Fruit fly (Drosophila melanogaster) whole organism, embryonic: ENCODE measurements around the gene CG4452.

Experiments used
- Antp ChIP-seq: fragments of 200-800 bp; sonication (Bioruptor generic); optimal IDR thresholded peaks from 3 replicates; lab custom pipeline; 2016; ENCODE audit warnings: missing biosample characterization, missing genetic modification characterization
- CG1024 ChIP-seq: fragments of 200-800 bp; sonication (Bioruptor generic); IDR thresholded peaks from 2 replicates; pipeline ENCODE4 v1.3.6; 2022; ENCODE audit warnings: missing biosample characterization, missing genetic modification characterization
- CG10543 ChIP-seq: fragments of 200-800 bp; sonication (Bioruptor generic); optimal IDR thresholded peaks from 3 replicates; lab custom pipeline; 2017; ENCODE audit warnings: missing biosample characterization, mild to moderate bottlenecking, missing genetic modification characterization, moderate library complexity
- CG10654 ChIP-seq: fragments of 200-800 bp; sonication (Bioruptor generic); optimal IDR thresholded peaks from 2 replicates; lab custom pipeline; 2016; ENCODE audit warnings: missing biosample characterization, missing genetic modification characterization
- CG10959 ChIP-seq: fragments of 200-800 bp; sonication (Bioruptor generic); IDR thresholded peaks from 2 replicates; pipeline ENCODE4 v1.3.6; 2022; ENCODE audit warnings: missing biosample characterization, missing genetic modification characterization
- CG1529 ChIP-seq: fragments of 200-800 bp; sonication (Bioruptor generic); optimal IDR thresholded peaks from 3 replicates; lab custom pipeline; 2018; ENCODE audit warnings: missing biosample characterization, missing genetic modification characterization
- CG17186 ChIP-seq: fragments of 200-800 bp; sonication (Bioruptor generic); optimal IDR thresholded peaks from 3 replicates; lab custom pipeline; 2017; ENCODE audit warnings: missing biosample characterization, missing genetic modification reagents, missing genetic modification characterization
- CG18262 ChIP-seq: fragments of 200-800 bp; optimal IDR thresholded peaks from 3 replicates; lab custom pipeline; 2019; ENCODE audit warnings: missing biosample characterization, mild to moderate bottlenecking, missing genetic modification characterization, moderate library complexity
- CG31441 ChIP-seq: fragments of 200-800 bp; sonication (Bioruptor generic); IDR thresholded peaks from 2 replicates; pipeline ENCODE4 v1.3.6; 2022; ENCODE audit warnings: missing biosample characterization, missing genetic modification characterization
- CG32772 ChIP-seq: fragments of 200-800 bp; sonication (Bioruptor generic); IDR thresholded peaks from 2 replicates; pipeline ENCODE4 v1.3.6; 2022; ENCODE audit warnings: missing biosample characterization, missing genetic modification characterization
- CG33557 ChIP-seq: fragments of 200-800 bp; sonication (Bioruptor generic); optimal IDR thresholded peaks from 2 replicates; lab custom pipeline; 2019; ENCODE audit warnings: missing biosample characterization, mild to moderate bottlenecking, missing genetic modification characterization, moderate library complexity
- CG3847 ChIP-seq: fragments of 200-800 bp; sonication (Bioruptor generic); IDR thresholded peaks from 2 replicates; pipeline ENCODE4 v1.3.6; 2022; ENCODE audit warnings: missing biosample characterization, missing genetic modification characterization
- CG4424 ChIP-seq: fragments of 200-800 bp; sonication (Bioruptor generic); optimal IDR thresholded peaks from 3 replicates; lab custom pipeline; 2016; ENCODE audit warnings: missing biosample characterization, missing genetic modification characterization
- CG4854 ChIP-seq: fragments of 200-800 bp; sonication (Bioruptor generic); optimal IDR thresholded peaks from 2 replicates; lab custom pipeline; 2016; ENCODE audit warnings: missing biosample characterization, missing genetic modification characterization, inconsistent platforms
- CG6683 ChIP-seq: fragments of 200-800 bp; sonication (Bioruptor generic); optimal IDR thresholded peaks from 2 replicates; lab custom pipeline; 2017; ENCODE audit warnings: missing biosample characterization, mild to moderate bottlenecking, missing genetic modification characterization, missing genetic modification reagents
- CG7987 ChIP-seq: fragments of 200-800 bp; sonication (Bioruptor generic); optimal IDR thresholded peaks from 2 replicates; lab custom pipeline; 2018; ENCODE audit warnings: missing biosample characterization, mild to moderate bottlenecking, missing genetic modification characterization, moderate library complexity
- CG9215 ChIP-seq: fragments of 200-800 bp; sonication (Bioruptor generic); IDR thresholded peaks from 2 replicates; pipeline ENCODE4 v1.3.6; 2022; ENCODE audit warnings: missing biosample characterization, missing genetic modification characterization
- CG9609 ChIP-seq: fragments of 200-800 bp; sonication (Bioruptor generic); optimal IDR thresholded peaks from 3 replicates; lab custom pipeline; 2016; ENCODE audit warnings: missing biosample characterization, missing genetic modification characterization
- CG9797 ChIP-seq: fragments of 200-800 bp; sonication (Bioruptor generic); optimal IDR thresholded peaks from 3 replicates; lab custom pipeline; 2018; ENCODE audit warnings: missing biosample characterization, mild to moderate bottlenecking, missing genetic modification characterization
- D19A ChIP-seq: fragments of 200-800 bp; optimal IDR thresholded peaks from 3 replicates; lab custom pipeline; 2019; ENCODE audit warnings: missing biosample characterization, mild to moderate bottlenecking, missing genetic modification characterization, moderate library complexity
- Dip2 ChIP-seq: fragments of 200-800 bp; sonication (Bioruptor generic); IDR thresholded peaks from 2 replicates; pipeline ENCODE4 v1.3.6; 2022; ENCODE audit warnings: missing biosample characterization, missing genetic modification characterization
- Eip74EF ChIP-seq, 2 experiments: fragments of 200-800 bp in 1 of 2; fragments of >200 bp in 1 of 2; sonication (Bioruptor generic) in 1 of 2; optimal IDR thresholded peaks; 2 replicates each; lab custom pipeline; 2017 to 2019; ENCODE audit warnings: missing biosample characterization in 2 of 2, missing genetic modification characterization in 2 of 2, mild to moderate bottlenecking in 1 of 2, moderate library complexity in 1 of 2
- Hr78 ChIP-seq, 2 experiments: fragments of 200-800 bp in 1 of 2; fragments of >200 bp in 1 of 2; sonication (Bioruptor generic) in 1 of 2; optimal IDR thresholded peaks; 2 replicates each; lab custom pipeline; 2017 to 2019; ENCODE audit warnings: missing biosample characterization in 2 of 2, missing genetic modification characterization in 2 of 2, mild to moderate bottlenecking in 1 of 2, moderate library complexity in 1 of 2
- Hsf ChIP-seq: fragments of 200-800 bp; sonication (Bioruptor generic); optimal IDR thresholded peaks from 3 replicates; lab custom pipeline; 2016; ENCODE audit warnings: missing biosample characterization, missing genetic modification characterization
- MTF-1 ChIP-seq: fragments of 200-800 bp; sonication (Bioruptor generic); optimal IDR thresholded peaks from 2 replicates; lab custom pipeline; 2018; ENCODE audit warnings: missing biosample characterization, mild to moderate bottlenecking, missing genetic modification characterization, borderline replicate concordance
- Mad ChIP-seq: fragments of 200-800 bp; sonication (Bioruptor generic); optimal IDR thresholded peaks from 2 replicates; lab custom pipeline; 2016; ENCODE audit warnings: missing biosample characterization, missing genetic modification characterization
- Max ChIP-seq: fragments of 200-800 bp; sonication (Bioruptor generic); optimal IDR thresholded peaks from 2 replicates; lab custom pipeline; 2016; ENCODE audit warnings: missing biosample characterization, mild to moderate bottlenecking, missing genetic modification characterization
- NFAT ChIP-seq: fragments of 200-800 bp; sonication (Bioruptor generic); IDR thresholded peaks from 2 replicates; pipeline ENCODE4 v1.3.6; 2022; ENCODE audit warnings: missing biosample characterization, missing genetic modification characterization
- Stat92E ChIP-seq, 3 experiments: fragments of >200 bp in 2 of 3; fragments of 200-800 bp in 1 of 3; sonication (Bioruptor generic) in 1 of 3; optimal IDR thresholded peaks; 2 replicates each; lab custom pipeline; 2017 to 2019; ENCODE audit warnings: missing biosample characterization in 3 of 3, missing genetic modification characterization in 3 of 3, mild to moderate bottlenecking in 1 of 3, moderate library complexity in 1 of 3
- Tbp ChIP-seq: fragments of >200 bp; optimal IDR thresholded peaks from 2 replicates; lab custom pipeline; 2018; ENCODE audit warnings: missing biosample characterization, missing genetic modification characterization
- Trl ChIP-seq, 3 experiments: fragments of >200 bp in 2 of 3; fragments of 200-800 bp in 1 of 3; sonication (Bioruptor generic) in 1 of 3; optimal IDR thresholded peaks; 2 replicates in 1 of 3; 3 replicates in 2 of 3; lab custom pipeline; 2016 to 2017; ENCODE audit warnings: missing biosample characterization in 1 of 3, missing genetic modification characterization in 1 of 3
- eve ChIP-seq, 2 experiments: fragments of >200 bp; optimal IDR thresholded peaks; 2 replicates each; lab custom pipeline; 2017; ENCODE audit warnings: missing biosample characterization in 2 of 2, missing genetic modification characterization in 2 of 2
- grn ChIP-seq: fragments of 200-800 bp; sonication (Bioruptor generic); optimal IDR thresholded peaks from 3 replicates; lab custom pipeline; 2017; ENCODE audit warnings: missing biosample characterization, missing genetic modification characterization
- gsb ChIP-seq: fragments of 200-800 bp; sonication (Bioruptor generic); IDR thresholded peaks from 2 replicates; pipeline ENCODE4 v1.3.6; 2022; ENCODE audit warnings: missing biosample characterization, missing genetic modification characterization
- jigr1 ChIP-seq: fragments of 200-800 bp; sonication (Bioruptor generic); IDR thresholded peaks from 3 replicates; pipeline ENCODE4 v1.3.6; 2022; ENCODE audit warnings: missing biosample characterization, missing genetic modification characterization
- jing ChIP-seq: fragments of 200-800 bp; sonication (Bioruptor generic); optimal IDR thresholded peaks from 2 replicates; lab custom pipeline; 2018; ENCODE audit warnings: missing biosample characterization, mild to moderate bottlenecking, missing genetic modification characterization
- lab ChIP-seq: fragments of 200-800 bp; sonication (Bioruptor generic); optimal IDR thresholded peaks from 3 replicates; lab custom pipeline; 2017; ENCODE audit warnings: missing biosample characterization, missing genetic modification characterization, mild to moderate bottlenecking, moderate library complexity, missing genetic modification reagents
- nmo ChIP-seq: fragments of 200-800 bp; sonication (Bioruptor generic); optimal IDR thresholded peaks from 2 replicates; lab custom pipeline; 2018; ENCODE audit warnings: missing biosample characterization, mild to moderate bottlenecking, missing genetic modification characterization, moderate library complexity
- pan ChIP-seq, 4 experiments: fragments of >200 bp in 3 of 4; fragments of 200-800 bp in 1 of 4; sonication (Bioruptor generic) in 1 of 4; optimal IDR thresholded peaks in 3 of 4; IDR thresholded peaks in 1 of 4; 2 replicates each; pipeline versions ENCODE4 v1.3.6 to Lab custom; 2017 to 2022; ENCODE audit warnings: missing biosample characterization in 2 of 4, missing genetic modification characterization in 2 of 4, mixed read lengths in 1 of 4
- pho ChIP-seq: fragments of 200-800 bp; sonication (Bioruptor generic); optimal IDR thresholded peaks from 2 replicates; lab custom pipeline; 2016; ENCODE audit warnings: missing biosample characterization, missing genetic modification characterization
- prd ChIP-seq, 3 experiments: fragments of >200 bp in 2 of 3; fragments of 200-800 bp in 1 of 3; sonication (Bioruptor generic) in 1 of 3; optimal IDR thresholded peaks in 2 of 3; IDR thresholded peaks in 1 of 3; 2 replicates in 2 of 3; 3 replicates in 1 of 3; pipeline versions ENCODE4 v1.3.6 to Lab custom; 2017 to 2022; ENCODE audit warnings: missing biosample characterization in 1 of 3, missing genetic modification characterization in 1 of 3
- scrt ChIP-seq: fragments of 200-800 bp; sonication (Bioruptor generic); optimal IDR thresholded peaks from 2 replicates; lab custom pipeline; 2018; ENCODE audit warnings: missing biosample characterization, mild to moderate bottlenecking, missing genetic modification characterization, moderate library complexity
- sima ChIP-seq: fragments of 200-800 bp; sonication (Bioruptor generic); optimal IDR thresholded peaks from 2 replicates; lab custom pipeline; 2016; ENCODE audit warnings: missing biosample characterization, missing genetic modification characterization
- sisA ChIP-seq: fragments of 200-800 bp; sonication (Bioruptor generic); IDR thresholded peaks from 2 replicates; pipeline ENCODE4 v1.3.6; 2022; ENCODE audit warnings: missing biosample characterization, missing genetic modification characterization
- slp2 ChIP-seq: fragments of 200-800 bp; sonication (Bioruptor generic); optimal IDR thresholded peaks from 2 replicates; lab custom pipeline; 2016; ENCODE audit warnings: missing biosample characterization, missing genetic modification characterization
- sob ChIP-seq: fragments of 200-800 bp; sonication (Bioruptor generic); IDR thresholded peaks from 2 replicates; pipeline ENCODE4 v1.3.6; 2022; ENCODE audit warnings: missing biosample characterization, missing genetic modification characterization
- sug ChIP-seq: fragments of 200-800 bp; optimal IDR thresholded peaks from 2 replicates; lab custom pipeline; 2019; ENCODE audit warnings: missing biosample characterization, mild to moderate bottlenecking, missing genetic modification characterization, moderate library complexity

CG4452 gene

DNA sequence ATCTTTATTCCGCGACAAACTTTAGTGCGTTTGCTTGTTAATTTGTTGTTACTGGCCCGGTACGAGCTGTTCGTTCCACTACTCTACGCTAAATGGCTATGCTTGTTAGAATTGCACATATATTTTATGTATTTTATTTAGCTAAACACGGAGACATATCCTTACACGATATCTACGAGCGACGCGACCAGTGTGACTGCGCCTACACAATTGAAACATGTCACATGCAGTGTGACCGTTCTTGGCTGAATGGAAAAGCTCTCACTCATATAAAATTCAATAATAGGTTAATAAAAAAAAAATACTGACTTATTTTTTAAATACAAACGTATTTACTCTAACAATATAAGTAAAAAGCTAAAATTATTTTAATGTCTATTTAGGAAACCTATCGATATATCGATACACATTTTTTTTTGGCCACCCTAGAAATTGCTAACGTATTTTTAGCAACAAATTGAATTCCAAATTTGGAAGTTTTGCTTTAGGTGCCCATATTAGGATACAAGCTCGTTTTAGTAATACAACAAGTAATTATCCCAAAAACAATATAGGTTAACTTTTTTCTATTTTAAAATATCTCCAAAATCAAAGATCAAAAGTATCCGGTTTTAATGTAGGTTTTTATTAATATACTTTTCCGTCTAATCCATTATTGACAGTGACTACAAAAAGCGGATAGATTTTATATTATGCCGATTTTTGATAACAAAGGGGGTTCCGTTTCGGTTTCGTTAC is 32.0 kb downstream of the CG4452 start, which contains the start of gene CG4080 (continued):
- TF ChIP-seq NFAT (GFP tag; lab: Robert Waterston, UW): no peak
- no peak for TF ChIP-seq gsb (GFP tag; lab: Robert Waterston, UW)
- peak; percentile 34 for TF ChIP-seq CG33557 (GFP tag; lab: Kevin White, UChicago)
- TF ChIP-seq CG32772 (GFP tag; lab: Robert Waterston, UW): no peak
- TF ChIP-seq Hsf (GFP tag; lab: Kevin White, UChicago): peak; percentile 28
- TF ChIP-seq CG7987 (GFP tag; lab: Kevin White, UChicago): peak; percentile 25
- TF ChIP-seq Hr78 (GFP tag; optimal IDR thresholded peaks at IDR 0.05; lab: Kevin White, UChicago): no peak
- TF ChIP-seq Mad: peak; percentile 26
- TF ChIP-seq CG1024 (GFP tag; lab: Robert Waterston, UW): no peak
- TF ChIP-seq Tbp (GFP tag; lab: Kevin White, UChicago): no peak
- TF ChIP-seq CG1529: no peak
- peak; percentile 8 for TF ChIP-seq CG4424
- TF ChIP-seq scrt: peak; percentile 46
- TF ChIP-seq CG17186: no peak
- no peak for TF ChIP-seq CG10654 (GFP tag; lab: Kevin White, UChicago)
- TF ChIP-seq Max (GFP tag; lab: Kevin White, UChicago): peak; percentile 38
- TF ChIP-seq Eip74EF (GFP tag; optimal IDR thresholded peaks at IDR 0.05; lab: Kevin White, UChicago): no peak
- TF ChIP-seq sisA (GFP tag; lab: Robert Waterston, UW): no peak
- TF ChIP-seq sug (tag; lab: Kevin White, UChicago): peak; percentile 22
- peak; percentile 55 for TF ChIP-seq lab (GFP tag; lab: Kevin White, UChicago)
- TF ChIP-seq grn (GFP tag; lab: Kevin White, UChicago): peak; percentile 26
- no peak for TF ChIP-seq Trl (optimal IDR thresholded peaks at IDR 0.05; lab: Kevin White, UChicago)
- no peak for TF ChIP-seq Trl (GFP tag; optimal IDR thresholded peaks at IDR 0.05; lab: Kevin White, UChicago)
- TF ChIP-seq CG4854 (GFP tag; lab: Kevin White, UChicago): peak; percentile 11
- peak; percentile 33 for TF ChIP-seq CG10543 (GFP tag; lab: Kevin White, UChicago)
- TF ChIP-seq D19A (tag; lab: Kevin White, UChicago): no peak
- no peak for TF ChIP-seq pan (optimal IDR thresholded peaks at IDR 0.05; lab: Kevin White, UChicago)
- peak in 1 of 2 experiments; percentile 7 for TF ChIP-seq pan (GFP tag; optimal IDR thresholded peaks at IDR 0.05 in 1 of 2, IDR thresholded peaks at IDR 0.05 in 1 of 2)
- TF ChIP-seq CG3847 (GFP tag; lab: Robert Waterston, UW): peak; percentile 18; the same call in 1 of the 2 replicates
- peak; percentile 66 for TF ChIP-seq nmo (GFP tag; lab: Kevin White, UChicago)
- TF ChIP-seq sob (GFP tag; lab: Robert Waterston, UW): no peak
- TF ChIP-seq Stat92E (GFP tag; optimal IDR thresholded peaks at IDR 0.05; lab: Kevin White, UChicago): peak in 1 of 3 experiments; percentile 17
- TF ChIP-seq pho (GFP tag; lab: Kevin White, UChicago): no peak
- TF ChIP-seq CG6683 (GFP tag; lab: Kevin White, UChicago): no peak
- TF ChIP-seq eve (GFP tag; optimal IDR thresholded peaks at IDR 0.05; lab: Kevin White, UChicago): peak in 1 of 2 experiments; percentile 53
- TF ChIP-seq jigr1 (GFP tag; lab: Robert Waterston, UW): no peak; the same call in 2 of the 3 replicates
- TF ChIP-seq MTF-1: peak; percentile 7
- TF ChIP-seq prd (optimal IDR thresholded peaks at IDR 0.05; lab: Kevin White, UChicago): no peak
- TF ChIP-seq prd (GFP tag; IDR thresholded peaks at IDR 0.05; lab: Robert Waterston, UW): no peak
- TF ChIP-seq sima (GFP tag; lab: Kevin White, UChicago): no peak
- no peak for TF ChIP-seq CG9609 (GFP tag; lab: Kevin White, UChicago)
- TF ChIP-seq CG31441 (GFP tag; lab: Robert Waterston, UW): 0 out of 2 replicates have a peak, but pooled peaks have one; percentile 44
- TF ChIP-seq jing (GFP tag; lab: Kevin White, UChicago): no peak
- no peak for TF ChIP-seq CG10959 (GFP tag; lab: Robert Waterston, UW)
- TF ChIP-seq CG9215 (GFP tag; lab: Robert Waterston, UW): no peak
- no peak for TF ChIP-seq Dip2 (GFP tag; lab: Robert Waterston, UW)
- TF ChIP-seq slp2 (GFP tag; lab: Kevin White, UChicago): no peak
- no peak for TF ChIP-seq Antp (GFP tag; lab: Kevin White, UChicago)
- no peak for TF ChIP-seq CG18262 (tag; lab: Kevin White, UChicago)
- peak; percentile 96 for TF ChIP-seq CG9797 (GFP tag; lab: Kevin White, UChicago)
